Worm (Caenorhabditis elegans) whole organism, late embryonic: ENCODE results near the gene vars-1.

Source experiments
- C08G9.2 ChIP-seq: sonication (generic microtip); optimal IDR thresholded peaks from 2 replicates; lab custom pipeline; 2016; ENCODE audit warnings: mild to moderate bottlenecking, missing genetic modification characterization, moderate library complexity, missing compliant biosample characterization
- K09A11.1 ChIP-seq: sonication (generic microtip); optimal IDR thresholded peaks from 2 replicates; lab custom pipeline; 2017; ENCODE audit warnings: antibody characterized with exemption, mild to moderate bottlenecking, missing genetic modification characterization, missing compliant biosample characterization; ENCODE audit not compliant: insufficient read depth
- T23F11.4 ChIP-seq: fragments of 200-800 bp; sonication (Bioruptor generic); optimal IDR thresholded peaks from 2 replicates; lab custom pipeline; 2018; ENCODE audit warnings: mild to moderate bottlenecking, missing genetic modification characterization, missing compliant biosample characterization
- ahr-1 ChIP-seq: sonication (generic microtip); optimal IDR thresholded peaks from 2 replicates; lab custom pipeline; 2016; ENCODE audit warnings: missing genetic modification characterization, missing compliant biosample characterization
- ama-1 ChIP-seq: fragments of 150-350 bp; optimal IDR thresholded peaks from 2 replicates; lab custom pipeline; 2014
- ceh-18 ChIP-seq: sonication (generic microtip); optimal IDR thresholded peaks from 2 replicates; lab custom pipeline; 2016; ENCODE audit warnings: missing genetic modification characterization, missing compliant biosample characterization
- ceh-31 ChIP-seq: sonication (generic microtip); optimal IDR thresholded peaks from 2 replicates; lab custom pipeline; 2016; ENCODE audit warnings: missing genetic modification characterization, missing compliant biosample characterization
- ceh-45 ChIP-seq: fragments of 200-800 bp; sonication (Bioruptor generic); IDR thresholded peaks from 2 replicates; pipeline ENCODE4 v1.3.6; 2022; ENCODE audit warnings: missing genetic modification reagents, missing genetic modification characterization, missing compliant biosample characterization
- ceh-48 ChIP-seq: sonication (generic microtip); optimal IDR thresholded peaks from 2 replicates; lab custom pipeline; 2016; ENCODE audit warnings: missing genetic modification characterization, inconsistent platforms, missing compliant biosample characterization
- che-1 ChIP-seq: sonication (generic microtip); optimal IDR thresholded peaks from 2 replicates; lab custom pipeline; 2016; ENCODE audit warnings: mild to moderate bottlenecking, missing genetic modification characterization, missing compliant biosample characterization
- elt-2 ChIP-seq: sonication (generic microtip); optimal IDR thresholded peaks from 2 replicates; lab custom pipeline; 2016; ENCODE audit warnings: missing genetic modification reagents, missing genetic modification characterization, missing compliant biosample characterization
- ets-4 ChIP-seq: sonication (generic microtip); optimal IDR thresholded peaks from 2 replicates; lab custom pipeline; 2016; ENCODE audit warnings: missing genetic modification characterization, missing compliant biosample characterization
- fkh-6 ChIP-seq: sonication (generic microtip); optimal IDR thresholded peaks from 2 replicates; lab custom pipeline; 2016; ENCODE audit warnings: missing genetic modification characterization, missing compliant biosample characterization
- hlh-13 ChIP-seq: fragments of 200-800 bp; sonication (Bioruptor generic); optimal IDR thresholded peaks from 2 replicates; lab custom pipeline; 2018; ENCODE audit warnings: mild to moderate bottlenecking, missing genetic modification characterization, missing compliant biosample characterization
- hlh-30 ChIP-seq: sonication (generic microtip); optimal IDR thresholded peaks from 2 replicates; lab custom pipeline; 2017; ENCODE audit warnings: antibody characterized with exemption, missing genetic modification characterization, missing compliant biosample characterization; ENCODE audit not compliant: insufficient read depth
- hlh-6 ChIP-seq: sonication (generic microtip); optimal IDR thresholded peaks from 2 replicates; lab custom pipeline; 2016; ENCODE audit warnings: missing genotype, missing genetic modification characterization, missing compliant biosample characterization
- lin-11 ChIP-seq: fragments of 200-800 bp; sonication (Bioruptor generic); optimal IDR thresholded peaks from 2 replicates; lab custom pipeline; 2018; ENCODE audit warnings: mild to moderate bottlenecking, missing genetic modification characterization, missing compliant biosample characterization
- mec-3 ChIP-seq: sonication (generic microtip); optimal IDR thresholded peaks from 2 replicates; lab custom pipeline; 2016; ENCODE audit warnings: borderline replicate concordance, missing genetic modification characterization, missing compliant biosample characterization
- nfya-1 ChIP-seq: sonication (generic microtip); optimal IDR thresholded peaks from 2 replicates; lab custom pipeline; 2017; ENCODE audit warnings: missing genetic modification characterization, mild to moderate bottlenecking, missing compliant biosample characterization, antibody characterized with exemption, moderate library complexity
- odd-2 ChIP-seq: sonication (generic microtip); optimal IDR thresholded peaks from 2 replicates; lab custom pipeline; 2017; ENCODE audit warnings: antibody characterized with exemption, mild to moderate bottlenecking, missing genetic modification characterization, missing compliant biosample characterization
- pag-3 ChIP-seq: sonication (generic microtip); optimal IDR thresholded peaks from 2 replicates; lab custom pipeline; 2016; ENCODE audit warnings: missing compliant biosample characterization, missing genetic modification characterization, borderline replicate concordance
- pat-9 ChIP-seq: fragments of 200-800 bp; sonication (Bioruptor generic); optimal IDR thresholded peaks from 2 replicates; lab custom pipeline; 2018; ENCODE audit warnings: mild to moderate bottlenecking, missing genetic modification characterization, moderate library complexity, missing compliant biosample characterization
- pax-1 ChIP-seq: fragments of 150-350 bp; optimal IDR thresholded peaks from 2 replicates; lab custom pipeline; 2014; ENCODE audit warnings: missing biosample characterization, missing genetic modification characterization
- sox-4 ChIP-seq: sonication (generic microtip); optimal IDR thresholded peaks from 2 replicates; lab custom pipeline; 2017; ENCODE audit warnings: mild to moderate bottlenecking, missing genetic modification characterization, inconsistent platforms, missing compliant biosample characterization
- syd-9 ChIP-seq: sonication (generic microtip); optimal IDR thresholded peaks from 2 replicates; lab custom pipeline; 2016; ENCODE audit warnings: mild to moderate bottlenecking, missing genetic modification characterization, moderate library complexity, missing compliant biosample characterization
- tbx-2 ChIP-seq: sonication (generic microtip); optimal IDR thresholded peaks from 2 replicates; lab custom pipeline; 2016; ENCODE audit warnings: missing genetic modification characterization, missing compliant biosample characterization
- ttx-3 ChIP-seq: sonication (generic microtip); optimal IDR thresholded peaks from 2 replicates; lab custom pipeline; 2016; ENCODE audit warnings: missing genetic modification reagents, missing genetic modification characterization, missing compliant biosample characterization
- unc-3 ChIP-seq, 2 experiments: fragments of 200-800 bp in 1 of 2; sonication (Bioruptor generic) in 1 of 2; sonication (generic microtip) in 1 of 2; conservative IDR thresholded peaks in 1 of 2; optimal IDR thresholded peaks in 1 of 2; 2 replicates each; pipeline versions ENCODE4 v1.3.6 to Lab custom; 2016 to 2022; ENCODE audit warnings: missing compliant biosample characterization in 2 of 2, missing genetic modification characterization in 2 of 2, missing genetic modification reagents in 1 of 2
- unc-42 ChIP-seq: sonication (generic microtip); optimal IDR thresholded peaks from 2 replicates; lab custom pipeline; 2016; ENCODE audit warnings: missing genotype, missing genetic modification characterization, missing compliant biosample characterization
- unc-55 ChIP-seq: sonication (generic microtip); optimal IDR thresholded peaks from 2 replicates; lab custom pipeline; 2017; ENCODE audit warnings: missing biosample characterization, missing genetic modification reagents, missing genetic modification characterization
- zip-5 ChIP-seq: sonication (generic microtip); optimal IDR thresholded peaks from 2 replicates; lab custom pipeline; 2016; ENCODE audit warnings: missing genetic modification characterization, missing compliant biosample characterization

Gene vars-1

ce11 chrV:8073162-8073561, 42.0 kb downstream of the vars-1 start:
- TF ChIP-seq ahr-1: no peak
- TF ChIP-seq unc-42 (tag; lab: Kevin White, UChicago): no peak
- no peak for TF ChIP-seq hlh-13 (GFP tag; lab: Kevin White, UChicago)
- TF ChIP-seq fkh-6: no peak
- TF ChIP-seq ttx-3 (tag; lab: Kevin White, UChicago): no peak
- TF ChIP-seq elt-2 (tag; lab: Kevin White, UChicago): no peak
- no peak for TF ChIP-seq unc-3 (GFP tag; conservative IDR thresholded peaks at IDR 0.05; lab: Robert Waterston, UW)
- no peak for TF ChIP-seq unc-3 (tag; optimal IDR thresholded peaks at IDR 0.05; lab: Kevin White, UChicago)
- no peak for TF ChIP-seq hlh-30
- TF ChIP-seq pag-3 (tag; lab: Kevin White, UChicago): no peak
- TF ChIP-seq ceh-18 (tag; lab: Kevin White, UChicago): no peak
- no peak for TF ChIP-seq lin-11 (tag; lab: Kevin White, UChicago)

ce11 chrV:8075712-8076111, 44.5 kb downstream of the vars-1 start, which contains the start of gene catp-3:
catp-3 (plus strand) TSS chrV:8076012.
- TF ChIP-seq sox-4 (tag; lab: Kevin White, UChicago) (no peak), pag-3 (tag; lab: Kevin White, UChicago) (no peak), syd-9 (no peak), zip-5 (no peak), C08G9.2 (no peak), K09A11.1 (no peak), pax-1 (tag; lab: Kevin White, UChicago) (no peak), tbx-2 (tag; lab: Kevin White, UChicago) (no peak), ceh-31 (no peak), nfya-1 (tag; lab: Kevin White, UChicago) (no peak), ceh-45 (no peak), hlh-6 (tag; lab: Kevin White, UChicago) (no peak), odd-2 (tag; lab: Kevin White, UChicago) (no peak), ets-4 (no peak), ceh-48 (tag; lab: Kevin White, UChicago) (no peak), ama-1 (lab: Kevin White, UChicago) (no peak)

ce11 chrV:8079813-8080212, 48.6 kb downstream of the vars-1 start:
- TF ChIP-seq mec-3 (tag; lab: Kevin White, UChicago) (no peak), ets-4 (no peak), nfya-1 (tag; lab: Kevin White, UChicago) (no peak)

- TF ChIP-seq C08G9.2 (no peak), unc-3 (GFP tag; conservative IDR thresholded peaks at IDR 0.05; lab: Robert Waterston, UW) (no peak), unc-3 (tag; optimal IDR thresholded peaks at IDR 0.05; lab: Kevin White, UChicago) (no peak), che-1 (tag; lab: Kevin White, UChicago) (no peak), unc-55 (GFP tag; lab: Kevin White, UChicago) (no peak), pat-9 (tag; lab: Kevin White, UChicago) (no peak), tbx-2 (tag; lab: Kevin White, UChicago) (no peak), T23F11.4 (GFP tag; lab: Kevin White, UChicago) (no peak), hlh-6 (tag; lab: Kevin White, UChicago) (no peak)
These were observed 50.4 kb downstream of the vars-1 start, which contains the start of gene str-131 for ce11 chrV:8081579-8081978. str-131 (minus strand) TSS chrV:8081679.
